Comparison of ENCODE assay signal across 1 fruit fly cellular context in genomic region chr3L:7990256-7990655, dm6.
A peak's percentile ranks its signal among the peaks of the same experiment; 100 is the strongest.
TF ChIP-seq lines count a peak whose summit lies in the region.

No protein-coding gene starts in this region.

TF ChIP-seq in whole organism, prepupa, 60 proteins besides CTCF, POLR2A, EP300 and RAD21 (continued from another document):
- TF ChIP-seq Eip93F (GFP tag; optimal IDR thresholded peaks at IDR 0.05; lab: Kevin White, UChicago) (no peak), CG9139 (GFP tag; optimal IDR thresholded peaks at IDR 0.05; lab: Kevin White, UChicago) (no peak), CG8319 (GFP tag; optimal IDR thresholded peaks at IDR 0.05; lab: Kevin White, UChicago) (no peak), dsx (GFP tag; optimal IDR thresholded peaks at IDR 0.05; lab: Kevin White, UChicago; ENCODE audit: poor library complexity, severe bottlenecking) (no peak), Ets21C (GFP tag; optimal IDR thresholded peaks at IDR 0.05; lab: Kevin White, UChicago) (no peak), CG16779 (tag; optimal IDR thresholded peaks at IDR 0.05; lab: Kevin White, UChicago) (no peak), salr (GFP tag; optimal IDR thresholded peaks at IDR 0.05; lab: Kevin White, UChicago) (no peak), Gug (GFP tag; IDR thresholded peaks at IDR 0.05; lab: Robert Waterston, UW) (no peak), esn (GFP tag; optimal IDR thresholded peaks at IDR 0.05; lab: Kevin White, UChicago) (peak; percentile 4), Sox15 (GFP tag; optimal IDR thresholded peaks at IDR 0.05; lab: Kevin White, UChicago) (no peak), CG11902 (GFP tag; optimal IDR thresholded peaks at IDR 0.05; lab: Kevin White, UChicago) (no peak), topi (GFP tag; optimal IDR thresholded peaks at IDR 0.05; lab: Kevin White, UChicago) (no peak), CG10631 (GFP tag; optimal IDR thresholded peaks at IDR 0.05; lab: Kevin White, UChicago) (no peak), CG6792 (GFP tag; optimal IDR thresholded peaks at IDR 0.05; lab: Kevin White, UChicago) (no peak), CG10669 (GFP tag; optimal IDR thresholded peaks at IDR 0.05; lab: Kevin White, UChicago) (no peak), vri (GFP tag; optimal IDR thresholded peaks at IDR 0.05; lab: Kevin White, UChicago) (no peak), Eip78C (GFP tag; lab: Kevin White, UChicago) (peak; percentile 59), cyc (GFP tag; optimal IDR thresholded peaks at IDR 0.05; lab: Kevin White, UChicago) (no peak)
TF ChIP-seq in whole organism, prepupa: peak in this region for 10.
